Worm (Caenorhabditis elegans): ENCODE measurements around the gene ZK896.1.

DNA sequence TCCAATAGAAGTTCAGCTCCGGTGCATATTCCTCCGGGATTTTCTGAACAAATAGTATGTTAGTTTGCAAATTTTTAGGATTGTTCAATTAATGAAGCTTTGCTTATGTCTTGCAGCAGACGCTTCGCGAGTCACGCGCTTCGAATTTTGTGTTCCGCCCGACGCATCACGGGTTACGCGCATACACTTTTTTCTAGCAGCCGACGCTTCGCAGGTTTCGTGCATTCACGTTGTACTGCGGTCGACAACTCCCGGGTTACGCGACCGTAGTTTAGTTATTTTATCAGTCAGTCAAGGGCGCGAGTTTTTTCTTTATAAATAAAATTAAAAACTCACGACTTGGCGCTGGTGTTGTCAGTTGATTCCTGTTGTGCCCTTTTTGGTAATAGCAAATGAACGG, 5.3 kb downstream of the ZK896.1 start:
- no peak for TF ChIP-seq arid-1 (GFP tag; conservative IDR thresholded peaks at IDR 0.05)
- no peak for TF ChIP-seq duxl-1 (tag; optimal IDR thresholded peaks at IDR 0.05; ENCODE audit: poor library complexity)
- no peak for TF ChIP-seq ama-1 (optimal IDR thresholded peaks at IDR 0.05)
- no peak for TF ChIP-seq lin-39 (tag; optimal IDR thresholded peaks at IDR 0.05)
- TF ChIP-seq hlh-30 (tag; optimal IDR thresholded peaks at IDR 0.05; ENCODE audit: insufficient read depth): no peak
- no peak for TF ChIP-seq nhr-77 (tag; optimal IDR thresholded peaks at IDR 0.05)
- TF ChIP-seq Y75B8A.6 (GFP tag; IDR thresholded peaks at IDR 0.05): no peak
- no peak for TF ChIP-seq ceh-82 (tag; optimal IDR thresholded peaks at IDR 0.05)
- TF ChIP-seq snpc-1.2 (GFP tag; IDR thresholded peaks at IDR 0.05): no peak
- TF ChIP-seq egl-27 (tag; optimal IDR thresholded peaks at IDR 0.05): no peak
- TF ChIP-seq mdl-1 (tag; optimal IDR thresholded peaks at IDR 0.05): no peak

All from whole organism, L4 larva.